Fruit fly (Drosophila melanogaster): ENCODE data around the gene Gdh.

- TF ChIP-seq fru (GFP tag; optimal IDR thresholded peaks at IDR 0.05), result no peak
- TF ChIP-seq dsf (GFP tag; optimal IDR thresholded peaks at IDR 0.05; ENCODE audit: borderline replicate concordance), result no peak
- TF ChIP-seq N (GFP tag; optimal IDR thresholded peaks at IDR 0.05), result no peak
- TF ChIP-seq usp (GFP tag; optimal IDR thresholded peaks at IDR 0.05), result no peak
- no peak for TF ChIP-seq psq (GFP tag; optimal IDR thresholded peaks at IDR 0.05)
- no peak for TF ChIP-seq rgr (GFP tag; optimal IDR thresholded peaks at IDR 0.05)
- no peak for TF ChIP-seq ey (GFP tag; optimal IDR thresholded peaks at IDR 0.05)
- no peak for TF ChIP-seq Hr78 (GFP tag; optimal IDR thresholded peaks at IDR 0.05)
These were observed 32.5 kb downstream of the Gdh start for dm6 chr3R:23910260-23910887.

Data from whole organism, wandering third instar larva.